Worm (Caenorhabditis elegans) whole organism, L1 larva: ENCODE data around the gene B0507.5.

Experiments
- C34B4.2 ChIP-seq: sonication (generic microtip); optimal IDR thresholded peaks from 2 replicates; lab custom pipeline; 2017; ENCODE audit warnings: mild to moderate bottlenecking, missing genetic modification characterization, missing compliant biosample characterization
- F16B12.6 ChIP-seq: fragments of 150-350 bp; optimal IDR thresholded peaks from 2 replicates; lab custom pipeline; 2014; ENCODE audit warnings: missing biosample characterization, missing genetic modification characterization
- Y116A8C.19 ChIP-seq: sonication (generic microtip); optimal IDR thresholded peaks from 2 replicates; lab custom pipeline; 2016; ENCODE audit warnings: missing compliant biosample characterization, missing genetic modification characterization, borderline replicate concordance
- aha-1 ChIP-seq: fragments of 150-350 bp; optimal IDR thresholded peaks from 2 replicates; lab custom pipeline; 2014; ENCODE audit warnings: missing biosample characterization, missing genetic modification characterization
- alr-1 ChIP-seq: fragments of 200-800 bp; sonication (Bioruptor generic); optimal IDR thresholded peaks from 2 replicates; lab custom pipeline; 2018; ENCODE audit warnings: borderline replicate concordance, mild to moderate bottlenecking, missing genetic modification characterization, missing compliant biosample characterization
- aly-2 ChIP-seq: fragments of 150-350 bp; optimal IDR thresholded peaks from 2 replicates; lab custom pipeline; 2014; ENCODE audit warnings: missing biosample characterization, missing genetic modification characterization
- blmp-1 ChIP-seq: fragments of 150-350 bp; optimal IDR thresholded peaks from 2 replicates; lab custom pipeline; 2014; ENCODE audit warnings: missing biosample characterization, missing genetic modification characterization
- ces-1 ChIP-seq: fragments of 150-350 bp; optimal IDR thresholded peaks from 2 replicates; lab custom pipeline; 2014; ENCODE audit warnings: missing biosample characterization, missing genetic modification reagents, missing genetic modification characterization
- efl-1 ChIP-seq, 4 experiments: fragments of 150-350 bp; optimal IDR thresholded peaks in 3 of 4; peaks in 1 of 4; 1 replicate in 1 of 4; 2 replicates in 3 of 4; lab custom pipeline; 2014; ENCODE audit warnings: missing biosample characterization in 2 of 4, missing genetic modification characterization in 2 of 4, missing genetic modification reagents in 2 of 4
- efl-3 ChIP-seq: fragments of 200-800 bp; sonication (Bioruptor generic); optimal IDR thresholded peaks from 2 replicates; lab custom pipeline; 2018; ENCODE audit warnings: mild to moderate bottlenecking, missing genetic modification characterization, missing compliant biosample characterization
- egl-13 ChIP-seq: sonication (generic microtip); optimal IDR thresholded peaks from 2 replicates; lab custom pipeline; 2016; ENCODE audit warnings: missing genotype, missing genetic modification reagents, missing genetic modification characterization, missing compliant biosample characterization
- egl-27 ChIP-seq, 2 experiments: fragments of 150-350 bp in 1 of 2; sonication (generic microtip); optimal IDR thresholded peaks; 3 replicates each; lab custom pipeline; 2017 to 2018; ENCODE audit warnings: missing biosample characterization in 2 of 2, missing genetic modification characterization in 2 of 2, missing genetic modification reagents in 2 of 2
- elt-2 ChIP-seq: sonication (generic microtip); optimal IDR thresholded peaks from 2 replicates; lab custom pipeline; 2016; ENCODE audit warnings: missing genetic modification characterization, mild to moderate bottlenecking, inconsistent platforms, missing compliant biosample characterization, missing genetic modification reagents
- ets-5 ChIP-seq: fragments of 200-800 bp; sonication (Bioruptor generic); IDR thresholded peaks from 2 replicates; pipeline ENCODE4 v1.3.6; 2022; ENCODE audit warnings: missing genetic modification characterization, missing compliant biosample characterization
- fkh-10 ChIP-seq: sonication (generic microtip); optimal IDR thresholded peaks from 2 replicates; lab custom pipeline; 2017; ENCODE audit warnings: missing biosample characterization, missing genetic modification reagents, missing genetic modification characterization
- fkh-4 ChIP-seq: sonication (generic microtip); optimal IDR thresholded peaks from 2 replicates; lab custom pipeline; 2016; ENCODE audit warnings: missing compliant biosample characterization, missing genetic modification characterization, borderline replicate concordance
- fkh-8 ChIP-seq: sonication (generic microtip); optimal IDR thresholded peaks from 2 replicates; lab custom pipeline; 2016; ENCODE audit warnings: mild to moderate bottlenecking, missing genetic modification characterization, missing compliant biosample characterization
- grh-1 ChIP-seq: fragments of 200-800 bp; sonication (Bioruptor generic); IDR thresholded peaks from 2 replicates; pipeline ENCODE4 v1.3.6; 2022; ENCODE audit warnings: missing genetic modification reagents, missing genetic modification characterization, missing compliant biosample characterization
- hlh-17 ChIP-seq: fragments of 200-800 bp; sonication (Bioruptor generic); optimal IDR thresholded peaks from 2 replicates; lab custom pipeline; 2018; ENCODE audit warnings: missing genetic modification characterization, mild to moderate bottlenecking, missing compliant biosample characterization, moderate library complexity, borderline replicate concordance
- hpl-2 ChIP-seq: fragments of 150-350 bp; optimal IDR thresholded peaks from 2 replicates; lab custom pipeline; 2014; ENCODE audit warnings: missing biosample characterization, missing genetic modification reagents, missing genetic modification characterization
- jun-1 ChIP-seq: fragments of 150-350 bp; optimal IDR thresholded peaks from 2 replicates; lab custom pipeline; 2014; ENCODE audit warnings: missing biosample characterization, missing genetic modification reagents, missing genetic modification characterization
- lin-13 ChIP-seq: fragments of 150-350 bp; optimal IDR thresholded peaks from 2 replicates; lab custom pipeline; 2014; ENCODE audit warnings: missing biosample characterization, missing genetic modification reagents, missing genetic modification characterization
- lin-14 ChIP-seq: fragments of 200-800 bp; sonication (Bioruptor generic); optimal IDR thresholded peaks from 2 replicates; lab custom pipeline; 2018; ENCODE audit warnings: mild to moderate bottlenecking, missing genetic modification characterization, moderate library complexity, missing compliant biosample characterization
- lin-39 ChIP-seq: fragments of 150-350 bp; optimal IDR thresholded peaks from 2 replicates; lab custom pipeline; 2014; ENCODE audit warnings: missing biosample characterization, missing genetic modification reagents, missing genetic modification characterization
- lsy-2 ChIP-seq, 2 experiments: fragments of 150-350 bp; optimal IDR thresholded peaks; 2 replicates each; lab custom pipeline; 2014; ENCODE audit warnings: missing biosample characterization in 2 of 2, missing genetic modification characterization in 2 of 2
- mab-9 ChIP-seq: fragments of 200-800 bp; sonication (Bioruptor generic); IDR thresholded peaks from 2 replicates; pipeline ENCODE4 v1.3.6; 2022; ENCODE audit warnings: missing genetic modification reagents, missing genetic modification characterization, missing compliant biosample characterization
- mef-2 ChIP-seq: fragments of 150-350 bp; optimal IDR thresholded peaks from 2 replicates; lab custom pipeline; 2014; ENCODE audit warnings: missing biosample characterization, missing genetic modification characterization
- nhr-11 ChIP-seq: fragments of 150-350 bp; optimal IDR thresholded peaks from 2 replicates; lab custom pipeline; 2014; ENCODE audit warnings: missing biosample characterization, missing genetic modification characterization
- nhr-19 ChIP-seq: fragments of 200-800 bp; sonication (Bioruptor generic); conservative IDR thresholded peaks from 2 replicates; pipeline ENCODE4 v1.3.6; 2022; ENCODE audit warnings: missing genetic modification characterization, missing compliant biosample characterization
- nhr-20 ChIP-seq: sonication (generic microtip); optimal IDR thresholded peaks from 2 replicates; lab custom pipeline; 2016; ENCODE audit warnings: mild to moderate bottlenecking, missing genetic modification characterization, missing compliant biosample characterization
- nhr-28 ChIP-seq: fragments of 150-350 bp; optimal IDR thresholded peaks from 2 replicates; lab custom pipeline; 2014; ENCODE audit warnings: missing biosample characterization, missing genetic modification characterization
- nhr-47 ChIP-seq: sonication (generic microtip); optimal IDR thresholded peaks from 2 replicates; lab custom pipeline; 2016; ENCODE audit warnings: mild to moderate bottlenecking, missing genetic modification characterization, moderate library complexity, missing compliant biosample characterization
- nhr-77 ChIP-seq: fragments of 150-350 bp; optimal IDR thresholded peaks from 2 replicates; lab custom pipeline; 2014; ENCODE audit warnings: missing biosample characterization, missing genetic modification characterization
- nhr-84 ChIP-seq: sonication (generic microtip); optimal IDR thresholded peaks from 2 replicates; lab custom pipeline; 2017; ENCODE audit warnings: missing biosample characterization, missing genetic modification characterization
- nhr-90 ChIP-seq: sonication (generic microtip); optimal IDR thresholded peaks from 2 replicates; lab custom pipeline; 2016; ENCODE audit warnings: mild to moderate bottlenecking, missing genetic modification characterization, missing compliant biosample characterization; ENCODE audit not compliant: poor library complexity
- rnt-1 ChIP-seq: sonication (generic microtip); optimal IDR thresholded peaks from 2 replicates; lab custom pipeline; 2016; ENCODE audit warnings: mild to moderate bottlenecking, missing genetic modification characterization, moderate library complexity, missing compliant biosample characterization
- skn-1 ChIP-seq: fragments of 150-350 bp; optimal IDR thresholded peaks from 2 replicates; lab custom pipeline; 2014; ENCODE audit warnings: missing biosample characterization, missing genetic modification characterization
- snu-23 ChIP-seq: sonication (generic microtip); optimal IDR thresholded peaks from 2 replicates; lab custom pipeline; 2016; ENCODE audit warnings: missing genetic modification characterization, missing compliant biosample characterization
- swsn-7 ChIP-seq: sonication (generic microtip); optimal IDR thresholded peaks from 2 replicates; lab custom pipeline; 2016; ENCODE audit warnings: missing genetic modification characterization, missing compliant biosample characterization
- tbx-2 ChIP-seq: sonication (generic microtip); optimal IDR thresholded peaks from 2 replicates; lab custom pipeline; 2016; ENCODE audit warnings: missing genetic modification characterization, missing compliant biosample characterization
- unc-130 ChIP-seq: fragments of 150-350 bp; optimal IDR thresholded peaks from 2 replicates; lab custom pipeline; 2017; ENCODE audit warnings: missing biosample characterization, missing genetic modification characterization, inconsistent platforms
- unc-62 ChIP-seq: fragments of 150-350 bp; optimal IDR thresholded peaks from 2 replicates; lab custom pipeline; 2014; ENCODE audit warnings: missing biosample characterization, missing genetic modification reagents, missing genetic modification characterization
- unc-98 ChIP-seq: fragments of 200-800 bp; sonication (Bioruptor generic); IDR thresholded peaks from 2 replicates; pipeline ENCODE4 v1.3.6; 2022; ENCODE audit warnings: missing genetic modification characterization, missing compliant biosample characterization
- zag-1 ChIP-seq: fragments of 150-350 bp; optimal IDR thresholded peaks from 2 replicates; lab custom pipeline; 2014; ENCODE audit warnings: missing biosample characterization, missing genetic modification characterization
- zip-4 ChIP-seq: fragments of 200-800 bp; sonication (Bioruptor generic); optimal IDR thresholded peaks from 2 replicates; lab custom pipeline; 2018; ENCODE audit warnings: mild to moderate bottlenecking, missing genetic modification characterization, moderate library complexity, missing compliant biosample characterization

The B0507.5 gene

DNA sequence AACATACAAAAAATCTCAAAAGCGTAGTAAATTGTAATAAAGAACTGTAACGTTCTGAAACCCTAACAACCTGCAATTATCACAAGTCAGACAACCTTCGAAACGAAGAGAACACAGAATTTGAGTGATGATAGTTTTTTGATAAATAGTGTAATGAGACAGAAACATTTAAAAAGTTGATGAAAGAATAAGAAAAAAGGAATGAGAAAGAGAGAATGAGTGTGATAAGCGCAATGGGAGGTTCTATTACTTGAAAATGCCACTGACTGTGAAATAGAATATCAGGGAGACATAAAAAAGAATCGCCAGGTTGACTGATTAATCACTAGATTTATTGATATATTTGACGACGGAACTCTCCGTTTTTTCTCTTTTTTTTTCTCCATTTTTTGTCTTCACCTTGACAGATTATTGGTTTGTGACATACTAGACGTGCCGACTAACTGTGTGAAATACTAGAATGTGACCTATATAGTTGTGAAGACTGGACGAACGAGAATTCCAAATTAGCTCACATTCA is 45.9 kb downstream of the B0507.5 start:
- TF ChIP-seq lin-14 (GFP tag; lab: Kevin White, UChicago) (peak; percentile 30), blmp-1 (peak; percentile 30), efl-1 (optimal IDR thresholded peaks at IDR 0.05; lab: Kevin White, UChicago) (no peak), efl-1 (GFP tag; optimal IDR thresholded peaks at IDR 0.05 in 1 of 2; lab: Kevin White, UChicago) (no peak), lsy-2 (tag; optimal IDR thresholded peaks at IDR 0.05; lab: Kevin White, UChicago) (peak in 1 of 2 experiments; percentile 13)

DNA sequence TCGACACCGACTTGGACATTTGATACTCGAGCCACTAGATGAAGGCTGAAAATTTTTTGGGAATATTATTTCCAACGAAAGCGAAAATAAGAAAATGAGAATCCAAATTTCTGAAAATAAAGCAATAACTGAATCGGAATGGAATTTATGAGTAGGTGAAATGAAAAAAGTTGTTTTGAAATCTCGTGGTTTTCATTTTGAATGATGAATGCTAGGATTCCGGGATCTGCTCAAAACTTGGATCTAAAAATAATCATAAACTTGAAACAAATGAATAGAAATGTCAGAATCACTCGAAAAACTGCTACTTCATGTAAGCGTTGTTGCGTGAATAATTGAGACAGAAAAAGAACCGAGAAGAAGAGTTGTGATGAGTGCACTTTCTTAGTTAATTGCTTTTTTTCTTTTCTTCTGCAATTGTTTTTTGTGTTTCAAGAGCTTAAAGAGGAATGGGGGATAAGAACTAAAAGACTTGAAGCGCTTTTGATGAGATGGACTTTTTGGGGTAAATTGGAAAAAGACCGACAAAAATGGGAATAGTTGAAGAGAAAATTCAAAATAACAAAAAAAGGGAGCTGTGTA is 47.6 kb downstream of the B0507.5 start, which contains the start of gene magu-2:
Gene magu-2 (minus strand): TSS at position 51 of the 582 bp plus-strand sequence.
- TF ChIP-seq lin-14 (GFP tag; lab: Kevin White, UChicago) (peak; percentile 55), nhr-77 (tag; lab: Kevin White, UChicago) (no peak), aly-2 (tag; lab: Kevin White, UChicago) (no peak), nhr-28 (tag; lab: Kevin White, UChicago) (no peak), fkh-10 (GFP tag; lab: Kevin White, UChicago) (peak; percentile 84), tbx-2 (tag; lab: Kevin White, UChicago) (no peak), lin-39 (tag; lab: Kevin White, UChicago) (no peak)

- TF ChIP-seq nhr-84 (tag; lab: Kevin White, UChicago) (no peak), hlh-17 (no peak), elt-2 (tag; lab: Kevin White, UChicago) (no peak), egl-27 (tag; optimal IDR thresholded peaks at IDR 0.05; lab: Kevin White, UChicago) (no peak), rnt-1 (tag; lab: Kevin White, UChicago) (peak; percentile 56), swsn-7 (tag; lab: Kevin White, UChicago) (peak; percentile 8), blmp-1 (no peak), nhr-20 (tag; lab: Kevin White, UChicago) (peak; percentile 47), lin-14 (GFP tag; lab: Kevin White, UChicago) (peak; percentile 89), mef-2 (tag; lab: Kevin White, UChicago) (no peak), alr-1 (tag; lab: Kevin White, UChicago) (no peak), Y116A8C.19 (tag; lab: Kevin White, UChicago) (no peak), ces-1 (GFP tag; lab: Kevin White, UChicago) (no peak), grh-1 (GFP tag; lab: Robert Waterston, UW) (no peak), zip-4 (GFP tag; lab: Kevin White, UChicago) (no peak), mab-9 (GFP tag; lab: Robert Waterston, UW) (no peak), efl-1 (optimal IDR thresholded peaks at IDR 0.05; lab: Kevin White, UChicago) (peak in 1 of 2 experiments; percentile 3), efl-1 (GFP tag; optimal IDR thresholded peaks at IDR 0.05 in 1 of 2; lab: Kevin White, UChicago) (no peak), jun-1 (tag; lab: Kevin White, UChicago) (no peak), egl-13 (tag; lab: Kevin White, UChicago) (no peak), zag-1 (tag; lab: Kevin White, UChicago) (no peak), ets-5 (GFP tag; lab: Robert Waterston, UW) (no peak), lin-13 (GFP tag; lab: Kevin White, UChicago) (no peak), nhr-11 (tag; lab: Kevin White, UChicago) (peak; percentile 5), snu-23 (GFP tag; lab: Kevin White, UChicago) (peak; percentile 27), unc-130 (tag; lab: Kevin White, UChicago) (no peak), nhr-47 (tag; lab: Kevin White, UChicago) (no peak), hpl-2 (no peak), aha-1 (tag; lab: Kevin White, UChicago) (no peak), skn-1 (tag; lab: Kevin White, UChicago) (no peak), nhr-90 (tag; lab: Kevin White, UChicago) (no peak), nhr-19 (GFP tag; lab: Robert Waterston, UW) (peak; percentile 47), unc-62 (GFP tag; lab: Kevin White, UChicago) (no peak), F16B12.6 (tag; lab: Kevin White, UChicago) (no peak), efl-3 (GFP tag; lab: Kevin White, UChicago) (no peak), C34B4.2 (tag; lab: Kevin White, UChicago) (no peak), lsy-2 (tag; optimal IDR thresholded peaks at IDR 0.05; lab: Kevin White, UChicago) (peak in 1 of 2 experiments; percentile 8), lin-39 (tag; lab: Kevin White, UChicago) (peak; percentile 25), fkh-8 (no peak), fkh-4 (tag; lab: Kevin White, UChicago) (no peak), aly-2 (tag; lab: Kevin White, UChicago) (no peak), unc-98 (GFP tag; lab: Robert Waterston, UW) (no peak)
Measured at ce11 chrV:8802252-8802651, 48.8 kb downstream of the B0507.5 start.
